Worm (Caenorhabditis elegans) whole organism, mixed stage, embryonic: ENCODE measurements around the gene nhr-91.

ENCODE experiments used
- drap-1 ChIP-seq: fragments of 200-800 bp; sonication (Bioruptor generic); optimal IDR thresholded peaks from 3 replicates; lab custom pipeline; 2018; ENCODE audit warnings: mild to moderate bottlenecking, missing genetic modification characterization, missing compliant biosample characterization
- mab-5 ChIP-seq: fragments of 150-350 bp; optimal IDR thresholded peaks from 2 replicates; lab custom pipeline; 2014; ENCODE audit warnings: missing biosample characterization, missing genetic modification characterization
- pha-4 ChIP-seq: fragments of 150-350 bp; optimal IDR thresholded peaks from 2 replicates; lab custom pipeline; 2018; ENCODE audit warnings: missing biosample characterization, missing genetic modification reagents, missing genetic modification characterization
- ztf-11 ChIP-seq: fragments of 150-350 bp; optimal IDR thresholded peaks from 2 replicates; lab custom pipeline; 2014; ENCODE audit warnings: missing biosample characterization, missing genetic modification characterization

- no peak for TF ChIP-seq drap-1 (GFP tag; lab: Kevin White, UChicago)
- TF ChIP-seq ztf-11 (tag; lab: Kevin White, UChicago) = no peak
- TF ChIP-seq pha-4 (tag; lab: Kevin White, UChicago) = no peak
- no peak for TF ChIP-seq mab-5 (tag; lab: Kevin White, UChicago)
Observed at ce11 chrX:15343971-15344370, 34.8 kb downstream of the nhr-91 start.
